Worm (Caenorhabditis elegans): ENCODE data around the gene Y55D5A.1.

Y55D5A.1 gene

ce11 chrIII:2982109-2982508 lies at the start of gene Y55D5A.1:
TSS of gene Y55D5A.1 (plus strand) at chrIII:2982409.
- TF ChIP-seq B0336.3 (GFP tag; IDR thresholded peaks at IDR 0.05) (no peak), madf-10 (tag; optimal IDR thresholded peaks at IDR 0.05) (no peak), rpc-1 (optimal IDR thresholded peaks at IDR 0.05) (no peak), rpc-1 (tag; optimal IDR thresholded peaks at IDR 0.05) (no peak), mes-4 (tag; optimal IDR thresholded peaks at IDR 0.05) (no peak), tbp1 (GFP tag; optimal IDR thresholded peaks at IDR 0.05) (no peak), F52B5.7 (tag; optimal IDR thresholded peaks at IDR 0.05) (no peak), mcd-1 (GFP tag; IDR thresholded peaks at IDR 0.05) (no peak), attf-6 (GFP tag; IDR thresholded peaks at IDR 0.05) (no peak), dox-1 (GFP tag; IDR thresholded peaks at IDR 0.05) (no peak), hsf-1 (GFP tag; IDR thresholded peaks at IDR 0.05) (no peak), bed-1 (GFP tag; IDR thresholded peaks at IDR 0.05) (no peak), ceh-58 (GFP tag; IDR thresholded peaks at IDR 0.05) (no peak), ceh-91 (GFP tag; IDR thresholded peaks at IDR 0.05) (no peak), gei-17 (GFP tag; optimal IDR thresholded peaks at IDR 0.05) (no peak), K12H6.12 (tag; optimal IDR thresholded peaks at IDR 0.05) (no peak), lir-1 (GFP tag; conservative IDR thresholded peaks at IDR 0.05) (no peak)

DNA sequence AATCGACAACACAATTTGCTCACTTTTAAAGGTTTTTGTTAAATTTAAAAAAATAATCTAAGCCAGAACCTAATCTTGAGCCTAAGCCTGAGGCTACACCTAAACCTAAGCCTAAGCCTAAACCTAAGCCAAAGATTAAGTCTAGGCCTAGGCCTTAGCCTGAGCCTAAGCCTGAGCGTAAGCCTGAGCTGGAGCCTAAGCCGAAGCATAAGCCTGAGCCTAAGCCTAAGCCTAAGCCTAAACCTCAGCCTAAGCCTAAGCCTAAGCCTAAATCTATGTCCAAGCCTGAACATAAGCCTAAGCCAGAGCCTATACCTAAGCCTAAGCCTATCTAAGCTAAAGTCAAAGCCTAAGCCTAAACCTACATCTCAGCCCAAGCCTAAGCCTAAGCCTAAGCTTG lies 44.4 kb upstream of the Y55D5A.1 start:
- TF ChIP-seq ccch-3 (GFP tag; optimal IDR thresholded peaks at IDR 0.05) (no peak), pha-4 (tag; optimal IDR thresholded peaks at IDR 0.05) (no peak), ama-1 (optimal IDR thresholded peaks at IDR 0.05) (no peak), ama-1 (GFP tag; optimal IDR thresholded peaks at IDR 0.05) (no peak), F22D6.2 (tag; optimal IDR thresholded peaks at IDR 0.05) (no peak), hmg-20 (GFP tag; IDR thresholded peaks at IDR 0.05) (no peak)

- TF ChIP-seq F39B2.1 (GFP tag; IDR thresholded peaks at IDR 0.05) (no peak), bed-2 (GFP tag; IDR thresholded peaks at IDR 0.05) (no peak), nhr-90 (tag; optimal IDR thresholded peaks at IDR 0.05) (no peak), ZK185.1 (tag; optimal IDR thresholded peaks at IDR 0.05; ENCODE audit: poor library complexity, severe bottlenecking) (no peak), xnd-1 (tag; optimal IDR thresholded peaks at IDR 0.05) (no peak), B0336.3 (GFP tag; IDR thresholded peaks at IDR 0.05) (no peak), attf-5 (GFP tag; optimal IDR thresholded peaks at IDR 0.05) (no peak), ztf-3 (GFP tag; optimal IDR thresholded peaks at IDR 0.05) (no peak), tbx-9 (tag; optimal IDR thresholded peaks at IDR 0.05; ENCODE audit: borderline replicate concordance) (no peak), lir-1 (GFP tag; conservative IDR thresholded peaks at IDR 0.05) (no peak), attf-3 (GFP tag; conservative IDR thresholded peaks at IDR 0.05) (no peak), nfya-1 (tag; optimal IDR thresholded peaks at IDR 0.05; ENCODE audit: borderline replicate concordance, insufficient read depth) (no peak), mel-28 (tag; optimal IDR thresholded peaks at IDR 0.05; ENCODE audit: borderline replicate concordance) (no peak), dpff-1 (tag; optimal IDR thresholded peaks at IDR 0.05) (no peak), dox-1 (GFP tag; IDR thresholded peaks at IDR 0.05) (no peak), mcd-1 (GFP tag; IDR thresholded peaks at IDR 0.05) (no peak), die-1 (tag; optimal IDR thresholded peaks at IDR 0.05) (no peak), rec-8 (tag; optimal IDR thresholded peaks at IDR 0.05) (no peak), athp-1 (tag; optimal IDR thresholded peaks at IDR 0.05) (no peak)
These were observed 40.6 kb upstream of the Y55D5A.1 start for ce11 chrIII:2941578-2941977.
